Fruit fly (Drosophila melanogaster): ENCODE data around the gene CG14130.
A peak's percentile ranks its signal among the peaks of the same experiment; 100 is the strongest.

The CG14130 gene

dm6 chr3L:11822446-11823334, 7.4 kb downstream of the CG14130 start, which contains the start of gene RpL10Ab (continued):
- no peak for TF ChIP-seq eve (GFP tag; optimal IDR thresholded peaks at IDR 0.05)
- TF ChIP-seq CG11696 (GFP tag; IDR thresholded peaks at IDR 0.05), result no peak
- TF ChIP-seq Dref (GFP tag; IDR thresholded peaks at IDR 0.05), result peak; percentile 78
- peak; percentile 48 for TF ChIP-seq grau (tag; optimal IDR thresholded peaks at IDR 0.05)
- peak; percentile 19 for TF ChIP-seq pum (GFP tag; optimal IDR thresholded peaks at IDR 0.05)
- TF ChIP-seq nerfin-1 (tag; optimal IDR thresholded peaks at IDR 0.05), result peak; percentile 2
- TF ChIP-seq Sry-δ (GFP tag; optimal IDR thresholded peaks at IDR 0.05), result peak; percentile 84
- TF ChIP-seq MESR4 (GFP tag; optimal IDR thresholded peaks at IDR 0.05), result peak; percentile 99
- TF ChIP-seq ind (GFP tag; optimal IDR thresholded peaks at IDR 0.05), result peak; percentile 71
- peak; percentile 97 for TF ChIP-seq Ets97D (GFP tag; optimal IDR thresholded peaks at IDR 0.05)
- no peak for TF ChIP-seq da (GFP tag; optimal IDR thresholded peaks at IDR 0.05)
- TF ChIP-seq CHES-1-like (GFP tag; optimal IDR thresholded peaks at IDR 0.05), result peak; percentile 2
- peak; percentile 47 for TF ChIP-seq pzg (GFP tag; optimal IDR thresholded peaks at IDR 0.05)
- peak; percentile 25 for TF ChIP-seq CG6683 (GFP tag; optimal IDR thresholded peaks at IDR 0.05)
- TF ChIP-seq prd (optimal IDR thresholded peaks at IDR 0.05), result no peak
- peak; percentile 78; the same call in 2 of the 3 replicates for TF ChIP-seq prd (GFP tag; IDR thresholded peaks at IDR 0.05)
- TF ChIP-seq Taf1 (GFP tag; IDR thresholded peaks at IDR 0.05), result 0 out of 2 replicates have a peak, but pooled peaks have one; percentile 6
- no peak for TF ChIP-seq Hr78 (GFP tag; optimal IDR thresholded peaks at IDR 0.05)
- TF ChIP-seq emc (GFP tag; optimal IDR thresholded peaks at IDR 0.05), result peak; percentile 6
- peak; percentile 47 for TF ChIP-seq CG7928 (GFP tag; optimal IDR thresholded peaks at IDR 0.05)
- TF ChIP-seq CG15514 (GFP tag; optimal IDR thresholded peaks at IDR 0.05), result peak; percentile 57
- TF ChIP-seq Med (GFP tag), result peak; percentile 96
- peak; percentile 78 for TF ChIP-seq CG32532 (GFP tag; IDR thresholded peaks at IDR 0.05)
- TF ChIP-seq CG7372 (GFP tag; IDR thresholded peaks at IDR 0.05), result peak; percentile 66; the same call in 1 of the 2 replicates
- peak; percentile 54 for TF ChIP-seq scrt (GFP tag; optimal IDR thresholded peaks at IDR 0.05)
- TF ChIP-seq CG10565 (GFP tag; optimal IDR thresholded peaks at IDR 0.05), result no peak
- no peak for TF ChIP-seq CG15479 (GFP tag; optimal IDR thresholded peaks at IDR 0.05)
- peak; percentile 24 for TF ChIP-seq luna (GFP tag; optimal IDR thresholded peaks at IDR 0.05)
- TF ChIP-seq CG1233 (GFP tag; optimal IDR thresholded peaks at IDR 0.05), result peak; percentile 51
- peak; percentile 39 for TF ChIP-seq CG2875 (GFP tag; optimal IDR thresholded peaks at IDR 0.05)
- peak; percentile 64 for TF ChIP-seq CG11247 (GFP tag; IDR thresholded peaks at IDR 0.05)
- TF ChIP-seq gsb-n (tag; optimal IDR thresholded peaks at IDR 0.05), result peak; percentile 56
- TF ChIP-seq Ravus (GFP tag; IDR thresholded peaks at IDR 0.05), result no peak
- peak; percentile 53; the same call in 2 of the 3 replicates for TF ChIP-seq croc (GFP tag; conservative IDR thresholded peaks at IDR 0.05)
- no peak for TF ChIP-seq ftz-f1 (GFP tag; optimal IDR thresholded peaks at IDR 0.05)
- TF ChIP-seq crol (GFP tag; IDR thresholded peaks at IDR 0.05), result no peak
- peak; percentile 12 for TF ChIP-seq Dip3 (GFP tag; optimal IDR thresholded peaks at IDR 0.05)
- TF ChIP-seq CG5953 (GFP tag; IDR thresholded peaks at IDR 0.05), result peak; percentile 66; the same call in 1 of the 2 replicates
- TF ChIP-seq CG4404 (GFP tag; IDR thresholded peaks at IDR 0.05), result peak; percentile 80
- peak; percentile 51; the same call in 1 of the 2 replicates for TF ChIP-seq sens-2 (GFP tag; IDR thresholded peaks at IDR 0.05)
- TF ChIP-seq chn (GFP tag; optimal IDR thresholded peaks at IDR 0.05), result no peak
- TF ChIP-seq NfI (GFP tag; optimal IDR thresholded peaks at IDR 0.05), result peak; percentile 79
- no peak for TF ChIP-seq bowl (GFP tag; IDR thresholded peaks at IDR 0.05)
- 0 out of 2 replicates have a peak, but pooled peaks have one; percentile 29 for TF ChIP-seq ap (GFP tag; IDR thresholded peaks at IDR 0.05)
- peak; percentile 44; the same call in 1 of the 2 replicates for TF ChIP-seq CG8765 (GFP tag; IDR thresholded peaks at IDR 0.05)
- peak; percentile 66; the same call in 1 of the 4 replicates for TF ChIP-seq chinmo (GFP tag; IDR thresholded peaks at IDR 0.05; ENCODE audit: partially characterized antibody)
- no peak for TF ChIP-seq ro (GFP tag; IDR thresholded peaks at IDR 0.05)
- TF ChIP-seq HLHmδ (GFP tag; optimal IDR thresholded peaks at IDR 0.05), result peak; percentile 64
- no peak for TF ChIP-seq gcm2 (GFP tag; optimal IDR thresholded peaks at IDR 0.05)

All from whole organism, embryonic.